Fruit fly (Drosophila melanogaster): Measurements from ENCODE around the gene CG15695.

The CG15695 gene

DNA sequence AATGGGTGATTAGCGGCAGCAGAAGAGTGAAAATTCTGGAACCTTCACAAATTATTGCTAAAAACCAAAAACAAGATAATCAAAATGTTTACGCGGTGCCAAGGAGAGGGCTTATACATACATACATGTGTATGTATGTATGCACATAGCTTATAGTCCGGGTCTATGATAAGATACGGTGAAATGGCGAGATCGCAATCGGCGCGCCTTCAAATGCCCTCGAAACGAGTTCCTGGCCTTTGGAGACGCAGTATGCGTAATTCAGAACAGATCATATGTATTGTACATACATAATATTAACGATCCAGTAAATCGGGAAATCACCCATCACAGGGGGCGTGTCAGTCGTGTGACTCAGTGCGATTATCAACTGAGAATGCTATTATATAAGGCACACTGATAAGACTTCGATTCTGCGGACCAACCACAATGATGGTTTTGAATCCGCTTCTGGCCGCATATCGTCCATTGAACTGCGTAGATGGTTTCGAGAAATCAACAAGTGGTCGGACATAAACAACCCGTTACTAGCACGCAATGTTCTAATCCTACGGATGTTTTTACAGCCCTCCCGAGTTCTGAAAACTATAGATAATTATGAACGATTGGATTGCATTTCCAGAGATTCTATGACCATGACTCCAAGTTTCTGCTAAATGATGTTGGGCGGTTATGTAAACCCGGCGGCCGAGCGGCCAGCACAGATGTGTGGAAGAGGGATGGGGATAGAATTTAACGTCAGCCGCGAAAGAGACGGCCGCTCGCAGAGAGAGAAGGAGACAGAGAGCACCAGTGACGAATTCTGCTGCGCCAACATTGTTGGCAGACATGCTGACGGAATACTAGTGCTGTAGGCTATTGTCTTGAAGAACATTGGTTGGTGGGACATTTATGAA, 13.2 kb upstream of the CG15695 start (continued):
- TF ChIP-seq mirr (GFP tag; optimal IDR thresholded peaks at IDR 0.05) (peak; percentile 29), CG2875 (GFP tag; optimal IDR thresholded peaks at IDR 0.05) (no peak), CG34376 (GFP tag; optimal IDR thresholded peaks at IDR 0.05) (peak; percentile 83), Max (GFP tag; optimal IDR thresholded peaks at IDR 0.05) (no peak), crp (GFP tag; optimal IDR thresholded peaks at IDR 0.05) (peak in 1 of 2 experiments; percentile 10), Stat92E (GFP tag; optimal IDR thresholded peaks at IDR 0.05) (no peak), nerfin-2 (GFP tag; IDR thresholded peaks at IDR 0.05; ENCODE audit: partially characterized antibody) (no peak), CG8924 (tag; optimal IDR thresholded peaks at IDR 0.05) (no peak), CG10366 (GFP tag; IDR thresholded peaks at IDR 0.05) (peak; percentile 33), eve (GFP tag; optimal IDR thresholded peaks at IDR 0.05) (no peak), Poxn (GFP tag; IDR thresholded peaks at IDR 0.05) (no peak), yki (optimal IDR thresholded peaks at IDR 0.05) (no peak), Dek (tag; optimal IDR thresholded peaks at IDR 0.05) (no peak), oc (tag; optimal IDR thresholded peaks at IDR 0.05) (peak; percentile 15), pnt (GFP tag; optimal IDR thresholded peaks at IDR 0.05) (no peak), otp (GFP tag; IDR thresholded peaks at IDR 0.05) (0 out of 3 replicates have a peak, but pooled peaks have one; percentile 27), grn (GFP tag; optimal IDR thresholded peaks at IDR 0.05) (peak; percentile 83), CG8089 (GFP tag; optimal IDR thresholded peaks at IDR 0.05) (no peak), dysf (GFP tag; IDR thresholded peaks at IDR 0.05) (no peak), GATAe (GFP tag; conservative IDR thresholded peaks at IDR 0.05) (peak; percentile 43; the same call in 1 of the 2 replicates), CG10209 (GFP tag; optimal IDR thresholded peaks at IDR 0.05) (no peak), row (GFP tag; IDR thresholded peaks at IDR 0.05) (peak; percentile 28), lov (optimal IDR thresholded peaks at IDR 0.05) (no peak), lov (GFP tag; IDR thresholded peaks at IDR 0.05) (0 out of 3 replicates have a peak, but pooled peaks have one; percentile 35), NC2β (GFP tag; optimal IDR thresholded peaks at IDR 0.05) (no peak), CG1832 (GFP tag; optimal IDR thresholded peaks at IDR 0.05) (peak; percentile 95), Adf1 (GFP tag; IDR thresholded peaks at IDR 0.05) (peak; percentile 72), C15 (GFP tag; IDR thresholded peaks at IDR 0.05) (no peak), abd-A (tag; optimal IDR thresholded peaks at IDR 0.05) (peak; percentile 67), Myb (GFP tag; optimal IDR thresholded peaks at IDR 0.05) (peak; percentile 29), CG13624 (GFP tag; optimal IDR thresholded peaks at IDR 0.05) (no peak), shn (GFP tag; optimal IDR thresholded peaks at IDR 0.05) (peak; percentile 17), Ssrp (tag; optimal IDR thresholded peaks at IDR 0.05) (no peak)

DNA sequence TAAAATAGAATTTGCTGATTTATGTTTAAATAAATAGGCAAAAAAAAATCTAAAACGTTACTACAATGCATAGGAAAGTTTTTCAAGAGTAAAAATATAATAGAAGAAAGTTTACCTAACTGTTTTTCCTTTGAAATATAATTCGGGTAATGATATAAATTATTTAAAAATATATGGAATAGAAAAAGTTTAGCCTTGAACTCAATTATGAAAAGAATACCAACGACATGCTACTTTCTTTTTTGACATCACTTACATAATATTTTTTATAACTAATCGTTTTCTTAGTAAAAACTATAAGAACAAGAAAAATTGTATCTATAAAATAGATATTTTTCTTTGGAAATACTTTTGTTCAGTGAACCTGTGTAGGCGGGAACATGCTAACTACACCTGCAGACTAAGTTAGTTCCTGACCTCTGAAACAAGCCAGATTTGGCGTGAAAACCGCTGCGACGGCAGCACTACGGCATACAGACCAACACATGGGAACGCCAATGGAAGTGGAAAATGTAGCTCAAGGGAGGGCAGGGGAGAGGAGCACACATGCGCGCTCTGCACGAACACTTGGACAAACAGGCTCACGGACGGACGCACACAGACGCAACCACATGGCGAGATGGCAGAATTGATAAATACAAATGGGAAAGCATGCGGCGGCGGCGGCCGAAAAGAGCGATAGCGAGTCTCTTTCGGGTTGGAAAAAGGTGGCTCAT, 12.4 kb upstream of the CG15695 start:
- no peak for TF ChIP-seq sna (GFP tag; IDR thresholded peaks at IDR 0.05; ENCODE audit: partially characterized antibody)
- no peak for TF ChIP-seq CG3163 (GFP tag; optimal IDR thresholded peaks at IDR 0.05)
- TF ChIP-seq aop (GFP tag; IDR thresholded peaks at IDR 0.05): 0 out of 2 replicates have a peak, but pooled peaks have one; percentile 8
- TF ChIP-seq hbn (GFP tag; IDR thresholded peaks at IDR 0.05; ENCODE audit: partially characterized antibody): 0 out of 2 replicates have a peak, but pooled peaks have one; percentile 37
- TF ChIP-seq sob (GFP tag; IDR thresholded peaks at IDR 0.05): peak; percentile 59; the same call in 1 of the 2 replicates
- no peak for TF ChIP-seq Stat92E (GFP tag; optimal IDR thresholded peaks at IDR 0.05)
- peak; percentile 63 for TF ChIP-seq CG9727 (GFP tag; optimal IDR thresholded peaks at IDR 0.05)
- peak; percentile 80 for TF ChIP-seq ftz-f1 (GFP tag; optimal IDR thresholded peaks at IDR 0.05)
- peak; percentile 58 for TF ChIP-seq CG7839 (tag; optimal IDR thresholded peaks at IDR 0.05)
- TF ChIP-seq twi (tag; optimal IDR thresholded peaks at IDR 0.05): peak; percentile 98
- TF ChIP-seq MTF-1 (GFP tag; optimal IDR thresholded peaks at IDR 0.05; ENCODE audit: borderline replicate concordance): no peak
- peak; percentile 43 for TF ChIP-seq lab (GFP tag; optimal IDR thresholded peaks at IDR 0.05)
- no peak for TF ChIP-seq chif (GFP tag; optimal IDR thresholded peaks at IDR 0.05)
- peak; percentile 60 for TF ChIP-seq B-H2 (GFP tag; optimal IDR thresholded peaks at IDR 0.05)
- no peak for TF ChIP-seq kay (GFP tag; optimal IDR thresholded peaks at IDR 0.05)
- no peak for TF ChIP-seq dpn (GFP tag; optimal IDR thresholded peaks at IDR 0.05)
